Worm (Caenorhabditis elegans) whole organism, L4/young adult: ENCODE data around the gene srz-37.

Experiments
- W03F9.2 ChIP-seq: fragments of 150-350 bp; optimal IDR thresholded peaks from 2 replicates; lab custom pipeline; 2014; ENCODE audit warnings: missing biosample characterization, missing genetic modification characterization
- dao-5 ChIP-seq: sonication (generic microtip); optimal IDR thresholded peaks from 2 replicates; lab custom pipeline; 2016; ENCODE audit warnings: missing genotype, missing genetic modification characterization, moderate library complexity, missing compliant biosample characterization
- him-1 ChIP-seq: sonication (generic microtip); optimal IDR thresholded peaks from 2 replicates; lab custom pipeline; 2016; ENCODE audit warnings: missing genotype, missing genetic modification reagents, missing genetic modification characterization, missing compliant biosample characterization

DNA sequence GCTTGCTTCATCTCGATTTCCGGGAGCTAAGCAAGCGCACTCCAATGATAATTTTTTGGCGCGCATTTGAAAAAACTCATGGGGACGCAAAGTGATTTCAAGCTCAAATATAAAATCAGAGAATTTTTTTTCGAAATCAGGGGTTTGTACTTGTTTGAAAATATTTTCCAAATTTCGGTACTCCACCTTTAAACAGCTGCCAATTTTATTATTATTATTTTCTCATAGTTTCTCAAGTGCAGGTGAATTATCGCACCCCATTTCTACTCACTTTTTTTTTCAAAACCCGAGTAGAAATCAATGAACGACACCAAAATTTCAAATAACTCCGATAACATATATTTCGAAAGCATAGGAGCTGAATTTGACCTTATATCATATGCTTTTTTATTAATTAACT lies 22.5 kb upstream of the srz-37 start, which contains the start of gene srz-83:
- TF ChIP-seq W03F9.2 (no peak), him-1 (tag; lab: Kevin White, UChicago) (no peak), dao-5 (tag; lab: Kevin White, UChicago) (no peak)
